Fruit fly (Drosophila melanogaster): ENCODE results near the gene fws.

fws gene

dm6 chr2L:17450505-17451415 is 30.1 kb downstream of the fws start (continued):
- TF ChIP-seq bcd (GFP tag; optimal IDR thresholded peaks at IDR 0.05) (peak; percentile 56), dati (GFP tag; IDR thresholded peaks at IDR 0.05) (no peak), CG5953 (GFP tag; IDR thresholded peaks at IDR 0.05) (0 out of 2 replicates have a peak, but pooled peaks have one; percentile 46), bigmax (GFP tag; optimal IDR thresholded peaks at IDR 0.05) (no peak), CG7556 (GFP tag; optimal IDR thresholded peaks at IDR 0.05) (peak; percentile 77), nerfin-1 (tag; optimal IDR thresholded peaks at IDR 0.05) (peak; percentile 13), CG7786 (GFP tag; optimal IDR thresholded peaks at IDR 0.05) (peak; percentile 1), abd-A (tag; optimal IDR thresholded peaks at IDR 0.05) (peak; percentile 51), fd96Cb (tag; optimal IDR thresholded peaks at IDR 0.05) (peak; percentile 35), CG1233 (GFP tag; optimal IDR thresholded peaks at IDR 0.05) (peak; percentile 63), Dip2 (GFP tag; IDR thresholded peaks at IDR 0.05) (no peak), CkIIα-i1 (GFP tag; IDR thresholded peaks at IDR 0.05) (no peak), Asciz (GFP tag; optimal IDR thresholded peaks at IDR 0.05) (peak; percentile 60), Hsf (GFP tag; optimal IDR thresholded peaks at IDR 0.05) (peak; percentile 37), Dip3 (GFP tag; optimal IDR thresholded peaks at IDR 0.05) (peak; percentile 46), Jarid2 (GFP tag; optimal IDR thresholded peaks at IDR 0.05) (no peak), stwl (tag; optimal IDR thresholded peaks at IDR 0.05) (no peak), CG30020 (tag; optimal IDR thresholded peaks at IDR 0.05) (no peak), Hand (GFP tag; optimal IDR thresholded peaks at IDR 0.05) (peak; percentile 5), Oaz (GFP tag; IDR thresholded peaks at IDR 0.05) (peak; percentile 34), pb (GFP tag; optimal IDR thresholded peaks at IDR 0.05) (no peak), Oli (tag; optimal IDR thresholded peaks at IDR 0.05) (peak; percentile 72), CG17361 (GFP tag; IDR thresholded peaks at IDR 0.05) (peak; percentile 65; the same call in 2 of the 3 replicates), CG18476 (GFP tag; optimal IDR thresholded peaks at IDR 0.05) (peak; percentile 46), CG4617 (GFP tag; optimal IDR thresholded peaks at IDR 0.05; ENCODE audit: borderline replicate concordance) (peak; percentile 8), CG30431 (GFP tag; optimal IDR thresholded peaks at IDR 0.05) (no peak), org-1 (GFP tag; optimal IDR thresholded peaks at IDR 0.05) (peak; percentile 40), Hr3 (GFP tag; optimal IDR thresholded peaks at IDR 0.05) (peak; percentile 40), nmo (GFP tag; optimal IDR thresholded peaks at IDR 0.05) (no peak), dpn (GFP tag; optimal IDR thresholded peaks at IDR 0.05) (peak; percentile 29 to 45), C15 (GFP tag; IDR thresholded peaks at IDR 0.05) (no peak), Ada2b (GFP tag; IDR thresholded peaks at IDR 0.05) (peak; percentile 49), Sry-δ (GFP tag; optimal IDR thresholded peaks at IDR 0.05) (peak; percentile 2), Trl (optimal IDR thresholded peaks at IDR 0.05) (peak in 1 of 2 experiments; percentile 25), Trl (GFP tag; optimal IDR thresholded peaks at IDR 0.05) (peak; percentile 51), sd (tag; optimal IDR thresholded peaks at IDR 0.05) (peak; percentile 53), PHDP (tag; optimal IDR thresholded peaks at IDR 0.05) (peak; percentile 74), CG3407 (GFP tag; optimal IDR thresholded peaks at IDR 0.05) (peak; percentile 33), Dek (tag; optimal IDR thresholded peaks at IDR 0.05) (peak; percentile 69), HLH4C (GFP tag; IDR thresholded peaks at IDR 0.05; ENCODE audit: partially characterized antibody) (no peak), insv (GFP tag; optimal IDR thresholded peaks at IDR 0.05) (no peak), CrebB (tag; optimal IDR thresholded peaks at IDR 0.05) (peak; percentile 19), kni (GFP tag; optimal IDR thresholded peaks at IDR 0.05) (no peak), CG12071 (GFP tag; optimal IDR thresholded peaks at IDR 0.05) (peak; percentile 35), fd3F (GFP tag; optimal IDR thresholded peaks at IDR 0.05) (peak; percentile 61), Sox100B (GFP tag; optimal IDR thresholded peaks at IDR 0.05) (peak; percentile 77), Hr39 (optimal IDR thresholded peaks at IDR 0.05) (no peak), eve (GFP tag; optimal IDR thresholded peaks at IDR 0.05) (peak in 1 of 2 experiments; percentile 74), CG12219 (GFP tag; optimal IDR thresholded peaks at IDR 0.05) (peak; percentile 20)

Data from whole organism, embryonic.